Fruit fly (Drosophila melanogaster) whole organism: Measurements from ENCODE around the gene CG31832.

Experiments
- CG8478 ChIP-seq: fragments of >200 bp; optimal IDR thresholded peaks from 2 replicates; lab custom pipeline; 2018; ENCODE audit warnings: inconsistent platforms
- Dll ChIP-seq: fragments of >200 bp; optimal IDR thresholded peaks from 2 replicates; lab custom pipeline; 2017
- EcR ChIP-seq, 2 experiments: fragments of >200 bp; optimal IDR thresholded peaks; 2 replicates each; lab custom pipeline; 2017; ENCODE audit warnings: missing biosample characterization in 2 of 2, missing genetic modification characterization in 2 of 2, missing genetic modification reagents in 2 of 2
- pan ChIP-seq: fragments of >200 bp; optimal IDR thresholded peaks from 2 replicates; lab custom pipeline; 2017
- psq ChIP-seq: fragments of >200 bp; optimal IDR thresholded peaks from 2 replicates; lab custom pipeline; 2017
- usp ChIP-seq: fragments of >200 bp; optimal IDR thresholded peaks from 2 replicates; lab custom pipeline; 2017; ENCODE audit warnings: missing biosample characterization, missing genetic modification characterization, mixed read lengths

CG31832 gene

dm6 chr2L:15056359-15057220 is 25.0 kb upstream of the CG31832 start:
- no peak for TF ChIP-seq usp (GFP tag; lab: Kevin White, UChicago)
- no peak for TF ChIP-seq EcR (GFP tag; optimal IDR thresholded peaks at IDR 0.05; lab: Kevin White, UChicago)
- TF ChIP-seq pan (lab: Kevin White, UChicago): no peak
- no peak for TF ChIP-seq CG8478 (lab: Kevin White, UChicago)
- TF ChIP-seq psq (lab: Kevin White, UChicago): no peak
- TF ChIP-seq Dll: no peak

DNA sequence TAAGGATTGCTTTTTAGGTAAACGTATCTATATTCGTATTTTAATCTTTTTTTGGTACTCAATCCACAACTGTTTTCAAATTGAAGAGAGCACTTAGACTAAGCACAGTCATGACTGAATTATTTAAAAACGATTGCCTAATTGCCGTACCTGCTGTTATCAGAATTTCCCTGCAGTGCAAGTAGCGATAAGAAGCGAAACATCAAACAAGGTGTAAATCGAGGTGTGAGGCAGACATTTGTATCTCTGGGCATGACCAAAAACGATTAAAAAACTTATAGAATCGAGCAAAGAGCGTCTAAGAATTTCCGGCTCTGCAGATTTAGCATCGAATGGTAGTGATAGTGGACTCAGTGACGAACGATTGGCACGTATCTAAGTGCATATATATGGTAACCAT is 23.6 kb upstream of the CG31832 start:
- TF ChIP-seq Dll (no peak), EcR (GFP tag; optimal IDR thresholded peaks at IDR 0.05; lab: Kevin White, UChicago) (no peak), CG8478 (lab: Kevin White, UChicago) (no peak), usp (GFP tag; lab: Kevin White, UChicago) (no peak), psq (lab: Kevin White, UChicago) (no peak), pan (lab: Kevin White, UChicago) (no peak)

DNA sequence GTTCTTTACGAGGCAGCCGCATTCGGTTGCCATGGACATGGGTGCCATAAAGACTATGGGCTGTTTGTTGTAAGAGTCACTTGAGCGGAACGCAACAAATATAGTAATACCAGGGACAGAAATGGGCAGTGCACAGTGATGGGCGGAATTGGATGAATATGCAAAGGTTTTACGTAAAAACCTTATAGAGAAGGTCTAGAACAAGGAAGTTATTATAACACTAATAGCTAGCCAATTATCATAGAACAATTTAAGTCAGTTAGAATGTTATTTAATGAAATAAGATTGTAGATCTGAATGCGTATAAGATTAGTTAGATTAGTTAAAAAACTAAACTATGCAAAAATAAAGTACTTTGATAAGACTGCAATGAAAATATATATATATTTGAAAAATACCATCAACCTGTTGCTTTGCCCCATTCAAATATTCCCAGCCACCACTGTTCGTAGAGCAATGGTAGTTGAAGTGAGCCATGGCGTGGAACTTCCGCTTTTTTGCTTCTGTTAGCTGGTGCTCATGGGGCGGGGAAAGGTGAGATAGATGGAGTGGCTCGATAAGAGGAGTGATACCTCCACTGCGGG is 21.3 kb upstream of the CG31832 start:
- no peak for TF ChIP-seq psq (lab: Kevin White, UChicago)
- no peak for TF ChIP-seq Dll
- TF ChIP-seq pan (lab: Kevin White, UChicago): no peak
- TF ChIP-seq usp (GFP tag; lab: Kevin White, UChicago): no peak
- no peak for TF ChIP-seq CG8478 (lab: Kevin White, UChicago)
- TF ChIP-seq EcR (GFP tag; optimal IDR thresholded peaks at IDR 0.05; lab: Kevin White, UChicago): no peak

- TF ChIP-seq usp (GFP tag; lab: Kevin White, UChicago) (no peak), CG8478 (lab: Kevin White, UChicago) (no peak), Dll (no peak), psq (lab: Kevin White, UChicago) (no peak), EcR (GFP tag; optimal IDR thresholded peaks at IDR 0.05; lab: Kevin White, UChicago) (no peak), pan (lab: Kevin White, UChicago) (no peak)
Observed at dm6 chr2L:15043718-15044117, 12.2 kb upstream of the CG31832 start.

DNA sequence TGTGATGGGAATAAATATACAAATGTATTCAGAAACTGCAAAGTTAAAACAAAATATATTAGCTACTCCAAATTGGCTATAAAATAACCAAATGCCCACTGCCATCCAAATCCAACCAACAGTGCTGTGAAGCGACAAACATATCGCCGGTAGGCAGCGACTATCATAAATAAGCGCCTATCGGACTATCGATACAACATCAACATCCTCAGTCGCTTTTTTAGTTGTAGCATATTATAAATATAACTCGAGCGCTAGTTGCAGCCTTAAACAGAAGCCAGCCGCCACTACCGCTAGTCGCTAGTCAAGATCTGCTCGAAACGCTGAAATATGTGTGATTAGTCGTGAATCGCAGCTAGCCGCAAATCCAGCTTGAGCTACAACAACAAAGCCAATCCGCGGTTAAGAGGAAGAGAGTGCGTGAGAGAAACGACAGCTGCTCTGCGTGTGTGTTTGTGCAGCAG is 7.8 kb upstream of the CG31832 start:
- no peak for TF ChIP-seq pan (lab: Kevin White, UChicago)
- TF ChIP-seq EcR (GFP tag; optimal IDR thresholded peaks at IDR 0.05; lab: Kevin White, UChicago): no peak
- TF ChIP-seq psq (lab: Kevin White, UChicago): no peak
- no peak for TF ChIP-seq CG8478 (lab: Kevin White, UChicago)
- TF ChIP-seq usp (GFP tag; lab: Kevin White, UChicago): no peak
- TF ChIP-seq Dll: no peak

dm6 chr2L:15038339-15039308 is 7.1 kb upstream of the CG31832 start, which contains the start of gene CIAPIN1:
CIAPIN1 (minus strand) TSS chr2L:15038861.
- no peak for TF ChIP-seq Dll
- no peak for TF ChIP-seq CG8478 (lab: Kevin White, UChicago)
- TF ChIP-seq psq (lab: Kevin White, UChicago): no peak
- no peak for TF ChIP-seq pan (lab: Kevin White, UChicago)
- no peak for TF ChIP-seq usp (GFP tag; lab: Kevin White, UChicago)
- TF ChIP-seq EcR (GFP tag; optimal IDR thresholded peaks at IDR 0.05; lab: Kevin White, UChicago): no peak

DNA sequence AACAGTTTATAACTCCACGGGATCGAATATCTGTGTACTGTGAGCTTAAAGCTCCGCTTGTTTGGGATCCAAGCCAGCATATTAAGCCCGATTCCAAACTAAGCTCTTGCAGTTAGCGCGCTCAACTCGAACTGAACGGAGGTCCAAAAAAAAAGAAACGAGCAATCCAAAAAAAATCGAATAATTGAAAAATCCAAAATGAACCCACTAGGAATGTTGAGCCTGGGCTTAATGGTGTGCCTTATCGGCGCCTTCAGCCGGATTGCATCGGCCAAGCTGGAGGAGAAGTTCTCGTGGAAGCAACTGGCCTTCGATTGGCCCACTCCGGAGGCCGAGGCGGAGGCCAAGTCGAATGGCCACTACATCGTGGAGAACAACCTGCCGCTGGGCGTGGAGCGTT is 3.8 kb upstream of the CG31832 start, which contains the start of gene yellow-c:
Gene yellow-c (plus strand): TSS at position 29 of the 400 bp plus-strand sequence.
- TF ChIP-seq EcR (GFP tag; optimal IDR thresholded peaks at IDR 0.05; lab: Kevin White, UChicago): no peak
- TF ChIP-seq usp (GFP tag; lab: Kevin White, UChicago): no peak
- TF ChIP-seq pan (lab: Kevin White, UChicago): no peak
- TF ChIP-seq psq (lab: Kevin White, UChicago): no peak
- TF ChIP-seq Dll: no peak
- no peak for TF ChIP-seq CG8478 (lab: Kevin White, UChicago)

DNA sequence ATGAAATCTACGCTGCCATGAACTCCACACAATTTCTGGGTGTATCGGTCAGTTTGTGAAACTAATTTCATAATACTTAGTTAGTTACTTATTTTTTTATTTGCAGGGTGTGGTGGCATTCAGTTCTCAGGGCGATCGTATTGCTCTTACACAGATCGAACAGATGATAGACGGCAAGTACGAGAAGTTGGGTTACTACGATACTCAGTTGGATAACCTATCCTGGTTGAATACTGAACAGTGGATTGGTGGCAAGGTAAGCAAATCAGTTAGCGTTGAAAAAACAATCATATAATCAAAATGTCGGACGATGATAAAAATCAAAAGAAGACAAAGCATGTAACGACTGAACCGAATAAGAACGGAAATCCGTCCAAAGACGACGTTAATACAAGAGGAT is 5.0 kb downstream of the CG31832 start, which contains the start of gene CG33310:
Gene CG33310 (plus strand): TSS at position 301 of the 400 bp plus-strand sequence.
- TF ChIP-seq EcR (GFP tag; optimal IDR thresholded peaks at IDR 0.05; lab: Kevin White, UChicago) (no peak), usp (GFP tag; lab: Kevin White, UChicago) (no peak), CG8478 (lab: Kevin White, UChicago) (no peak), Dll (no peak), pan (lab: Kevin White, UChicago) (no peak), psq (lab: Kevin White, UChicago) (no peak)

- TF ChIP-seq EcR (GFP tag; optimal IDR thresholded peaks at IDR 0.05; lab: Kevin White, UChicago) (no peak), CG8478 (lab: Kevin White, UChicago) (no peak), psq (lab: Kevin White, UChicago) (no peak), pan (lab: Kevin White, UChicago) (no peak), Dll (no peak), usp (GFP tag; lab: Kevin White, UChicago) (no peak)
Observed at dm6 chr2L:15016031-15016430, 15.5 kb downstream of the CG31832 start, which contains the start of gene GABA-B-R1. GABA-B-R1 (plus strand) TSS chr2L:15016331.

- TF ChIP-seq pan (lab: Kevin White, UChicago) (no peak), Dll (no peak), CG8478 (lab: Kevin White, UChicago) (no peak), psq (lab: Kevin White, UChicago) (no peak), EcR (GFP tag; optimal IDR thresholded peaks at IDR 0.05; lab: Kevin White, UChicago) (no peak), usp (GFP tag; lab: Kevin White, UChicago) (no peak)
Observed at dm6 chr2L:15013523-15013922, 18.0 kb downstream of the CG31832 start.
